Fruit fly (Drosophila melanogaster) whole organism, wandering third instar larva: Measurements from ENCODE around the gene SF2.

ENCODE experiments used
- Abd-B ChIP-seq: fragments of >200 bp; optimal IDR thresholded peaks from 2 replicates; lab custom pipeline; 2017; ENCODE audit warnings: missing biosample characterization, missing genetic modification characterization
- CG32264 ChIP-seq: fragments of 200-800 bp; sonication (Bioruptor generic); optimal IDR thresholded peaks from 2 replicates; lab custom pipeline; 2016; ENCODE audit warnings: missing biosample characterization, missing genetic modification characterization
- CG9705 ChIP-seq: fragments of 200-800 bp; sonication (Bioruptor generic); optimal IDR thresholded peaks from 2 replicates; lab custom pipeline; 2018; ENCODE audit warnings: missing biosample characterization, mild to moderate bottlenecking, missing genetic modification characterization
- CrebA ChIP-seq: fragments of 200-800 bp; sonication (Bioruptor generic); optimal IDR thresholded peaks from 2 replicates; lab custom pipeline; 2016; ENCODE audit warnings: missing biosample characterization, mild to moderate bottlenecking, missing genetic modification characterization, borderline replicate concordance
- Dfd ChIP-seq: fragments of >200 bp; optimal IDR thresholded peaks from 2 replicates; lab custom pipeline; 2017; ENCODE audit warnings: missing biosample characterization, missing genetic modification characterization
- Dif ChIP-seq: fragments of 200-275, 200-300 bp; sonication (Bioruptor generic); optimal IDR thresholded peaks from 2 replicates; lab custom pipeline; 2018; ENCODE audit warnings: missing biosample characterization, missing genetic modification characterization; ENCODE audit not compliant: partially characterized antibody
- GATAd ChIP-seq: sonication (Bioruptor generic); optimal IDR thresholded peaks from 2 replicates; lab custom pipeline; 2016; ENCODE audit warnings: missing biosample characterization, missing genetic modification characterization
- HLH106 ChIP-seq: fragments of 200-800 bp; optimal IDR thresholded peaks from 3 replicates; lab custom pipeline; 2019; ENCODE audit warnings: missing biosample characterization, mild to moderate bottlenecking, missing genetic modification characterization, moderate library complexity
- Hnf4 ChIP-seq: fragments of 200-800 bp; sonication (Bioruptor generic); optimal IDR thresholded peaks from 2 replicates; lab custom pipeline; 2016; ENCODE audit warnings: missing biosample characterization, mild to moderate bottlenecking, missing genetic modification characterization
- Hr78 ChIP-seq: fragments of >200 bp; optimal IDR thresholded peaks from 2 replicates; lab custom pipeline; 2017; ENCODE audit warnings: missing biosample characterization, missing genetic modification characterization
- Hr83 ChIP-seq: fragments of 200-300 bp; sonication (Bioruptor generic); optimal IDR thresholded peaks from 2 replicates; lab custom pipeline; 2016; ENCODE audit warnings: missing biosample characterization, mild to moderate bottlenecking, missing genetic modification characterization, moderate library complexity; ENCODE audit not compliant: poor library complexity, severe bottlenecking
- Jra ChIP-seq: sonication (Bioruptor generic); optimal IDR thresholded peaks from 2 replicates; lab custom pipeline; 2016; ENCODE audit warnings: missing biosample characterization, missing genetic modification characterization
- Mio ChIP-seq: sonication (Bioruptor generic); optimal IDR thresholded peaks from 2 replicates; lab custom pipeline; 2016; ENCODE audit warnings: missing biosample characterization, missing genetic modification characterization
- Myc ChIP-seq: fragments of >200 bp; optimal IDR thresholded peaks from 2 replicates; lab custom pipeline; 2017
- N ChIP-seq: fragments of >200 bp; optimal IDR thresholded peaks from 2 replicates; lab custom pipeline; 2018; ENCODE audit warnings: missing biosample characterization, missing external identifiers, missing genetic modification characterization
- OdsH ChIP-seq: fragments of 200-800 bp; sonication (Bioruptor generic); optimal IDR thresholded peaks from 2 replicates; lab custom pipeline; 2016; ENCODE audit warnings: missing biosample characterization, mild to moderate bottlenecking, missing genetic modification characterization
- Rel ChIP-seq, 2 experiments: fragments of 200-800 bp; sonication (Bioruptor generic) in 1 of 2; optimal IDR thresholded peaks; 2 replicates in 1 of 2; 3 replicates in 1 of 2; lab custom pipeline; 2016 to 2019; ENCODE audit warnings: mild to moderate bottlenecking in 2 of 2, missing biosample characterization in 2 of 2, missing genetic modification characterization in 2 of 2, moderate library complexity in 1 of 2
- Sp1 ChIP-seq: fragments of 200-800 bp; sonication (Bioruptor generic); optimal IDR thresholded peaks from 3 replicates; lab custom pipeline; 2019; ENCODE audit warnings: missing biosample characterization, mild to moderate bottlenecking, missing genetic modification characterization, moderate library complexity
- Vsx2 ChIP-seq: fragments of 200-300, 225-300 bp; sonication (Bioruptor generic); optimal IDR thresholded peaks from 2 replicates; lab custom pipeline; 2018; ENCODE audit warnings: missing biosample characterization, missing genetic modification characterization; ENCODE audit not compliant: partially characterized antibody
- br ChIP-seq: fragments of 200-800 bp; sonication (Bioruptor generic); optimal IDR thresholded peaks from 2 replicates; lab custom pipeline; 2016; ENCODE audit warnings: missing biosample characterization, missing genetic modification characterization
- brk ChIP-seq: fragments of 200-800 bp; sonication (Bioruptor generic); optimal IDR thresholded peaks from 2 replicates; lab custom pipeline; 2016; ENCODE audit warnings: missing biosample characterization, mild to moderate bottlenecking, missing genetic modification characterization
- dl ChIP-seq, 2 experiments: fragments of 175-275, 200-275 bp in 1 of 2; fragments of 200-275 bp in 1 of 2; sonication (Bioruptor generic); optimal IDR thresholded peaks; lab custom pipeline; 2018; ENCODE audit warnings: mild to moderate bottlenecking in 2 of 2, missing biosample characterization in 2 of 2, missing genetic modification characterization in 2 of 2, moderate library complexity in 2 of 2; ENCODE audit not compliant: partially characterized antibody in 2 of 2, insufficient read depth in 1 of 2
- dmrt93B ChIP-seq: fragments of 200-800 bp; sonication (Bioruptor generic); optimal IDR thresholded peaks from 2 replicates; lab custom pipeline; 2018; ENCODE audit warnings: missing biosample characterization, mild to moderate bottlenecking, missing genetic modification characterization
- dsf ChIP-seq: sonication (Bioruptor generic); optimal IDR thresholded peaks from 2 replicates; lab custom pipeline; 2016; ENCODE audit warnings: missing biosample characterization, missing genetic modification characterization, borderline replicate concordance
- ey ChIP-seq: fragments of 200-800 bp; sonication (Bioruptor generic); optimal IDR thresholded peaks from 2 replicates; lab custom pipeline; 2016; ENCODE audit warnings: missing biosample characterization, missing genetic modification characterization
- foxo ChIP-seq, 2 experiments: fragments of 200-800 bp; sonication (Bioruptor generic); optimal IDR thresholded peaks; 2 replicates in 1 of 2; 3 replicates in 1 of 2; lab custom pipeline; 2016 to 2017; ENCODE audit warnings: missing biosample characterization in 2 of 2, missing genetic modification characterization in 2 of 2
- fru ChIP-seq: fragments of 200-800 bp; sonication (Bioruptor generic); optimal IDR thresholded peaks from 3 replicates; lab custom pipeline; 2016; ENCODE audit warnings: missing biosample characterization, mild to moderate bottlenecking, missing genetic modification characterization
- h ChIP-seq: fragments of 200-800 bp; sonication (Bioruptor generic); optimal IDR thresholded peaks from 3 replicates; lab custom pipeline; 2016; ENCODE audit warnings: missing biosample characterization, mild to moderate bottlenecking, missing genetic modification characterization
- jim ChIP-seq: fragments of 175-275, 200-325 bp; sonication (Bioruptor generic); optimal IDR thresholded peaks from 2 replicates; lab custom pipeline; 2016; ENCODE audit warnings: missing biosample characterization, mild to moderate bottlenecking, missing genetic modification characterization
- lola ChIP-seq: fragments of >200 bp; optimal IDR thresholded peaks from 2 replicates; lab custom pipeline; 2017; ENCODE audit warnings: missing biosample characterization, missing genetic modification characterization
- pan ChIP-seq: fragments of >200 bp; optimal IDR thresholded peaks from 2 replicates; lab custom pipeline; 2017
- psq ChIP-seq: fragments of 200-800 bp; sonication (Bioruptor generic); optimal IDR thresholded peaks from 3 replicates; lab custom pipeline; 2017; ENCODE audit warnings: missing biosample characterization, mild to moderate bottlenecking, missing genetic modification characterization, moderate library complexity
- rgr ChIP-seq: fragments of 200-800 bp; sonication (Bioruptor generic); optimal IDR thresholded peaks from 3 replicates; lab custom pipeline; 2016; ENCODE audit warnings: missing biosample characterization, mild to moderate bottlenecking, missing genetic modification characterization
- sage ChIP-seq: fragments of 200-800 bp; sonication (Bioruptor generic); optimal IDR thresholded peaks from 2 replicates; lab custom pipeline; 2016; ENCODE audit warnings: missing biosample characterization, mild to moderate bottlenecking, missing genetic modification characterization
- sv ChIP-seq: fragments of 200-800 bp; sonication (Bioruptor generic); optimal IDR thresholded peaks from 3 replicates; lab custom pipeline; 2016; ENCODE audit warnings: missing biosample characterization, missing genetic modification characterization
- tai ChIP-seq: sonication (Bioruptor generic); optimal IDR thresholded peaks from 2 replicates; lab custom pipeline; 2016; ENCODE audit warnings: missing biosample characterization, missing genetic modification characterization
- usp ChIP-seq: fragments of >200 bp; optimal IDR thresholded peaks from 2 replicates; lab custom pipeline; 2017; ENCODE audit warnings: missing biosample characterization, missing genetic modification characterization
- woc ChIP-seq: sonication (Bioruptor generic); optimal IDR thresholded peaks from 2 replicates; lab custom pipeline; 2016; ENCODE audit warnings: missing biosample characterization, mild to moderate bottlenecking, missing genetic modification characterization

SF2 gene

DNA sequence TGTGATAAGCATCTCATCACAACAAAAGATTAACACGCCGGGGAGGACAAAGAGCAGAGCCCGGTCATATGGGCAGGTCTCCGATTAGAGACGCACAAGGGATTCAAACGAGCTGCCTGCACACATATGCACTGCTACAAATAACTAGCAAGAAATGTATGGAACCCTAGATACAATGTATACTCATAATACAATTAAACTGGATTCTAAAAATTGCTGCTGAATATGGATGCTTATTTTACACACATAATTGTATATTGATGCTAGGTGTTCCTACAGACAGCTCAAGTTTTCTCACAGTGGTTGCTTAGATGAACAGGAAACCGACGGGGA, 4.8 kb downstream of the SF2 start (continued):
- TF ChIP-seq CG32264 (GFP tag; lab: Kevin White, UChicago) = no peak
- TF ChIP-seq psq (GFP tag; lab: Kevin White, UChicago) = no peak
- no peak for TF ChIP-seq Mio (GFP tag; lab: Kevin White, UChicago)
- TF ChIP-seq foxo (GFP tag; optimal IDR thresholded peaks at IDR 0.05; lab: Kevin White, UChicago) = peak in 1 of 2 experiments; percentile 36
- no peak for TF ChIP-seq sv
- no peak for TF ChIP-seq HLH106 (tag; lab: Kevin White, UChicago)
- no peak for TF ChIP-seq Hnf4
- TF ChIP-seq Myc (lab: Kevin White, UChicago) = no peak
- TF ChIP-seq dl (GFP tag; optimal IDR thresholded peaks at IDR 0.05; lab: Kevin White, UChicago; ENCODE audit: insufficient read depth in 1 of 2, partially characterized antibody in 2 of 2) = no peak
- no peak for TF ChIP-seq Jra (GFP tag; lab: Kevin White, UChicago)
- TF ChIP-seq Abd-B = no peak
- TF ChIP-seq pan = no peak
- TF ChIP-seq usp (GFP tag; lab: Kevin White, UChicago) = no peak
- TF ChIP-seq rgr (GFP tag; lab: Kevin White, UChicago) = peak; percentile 46

DNA sequence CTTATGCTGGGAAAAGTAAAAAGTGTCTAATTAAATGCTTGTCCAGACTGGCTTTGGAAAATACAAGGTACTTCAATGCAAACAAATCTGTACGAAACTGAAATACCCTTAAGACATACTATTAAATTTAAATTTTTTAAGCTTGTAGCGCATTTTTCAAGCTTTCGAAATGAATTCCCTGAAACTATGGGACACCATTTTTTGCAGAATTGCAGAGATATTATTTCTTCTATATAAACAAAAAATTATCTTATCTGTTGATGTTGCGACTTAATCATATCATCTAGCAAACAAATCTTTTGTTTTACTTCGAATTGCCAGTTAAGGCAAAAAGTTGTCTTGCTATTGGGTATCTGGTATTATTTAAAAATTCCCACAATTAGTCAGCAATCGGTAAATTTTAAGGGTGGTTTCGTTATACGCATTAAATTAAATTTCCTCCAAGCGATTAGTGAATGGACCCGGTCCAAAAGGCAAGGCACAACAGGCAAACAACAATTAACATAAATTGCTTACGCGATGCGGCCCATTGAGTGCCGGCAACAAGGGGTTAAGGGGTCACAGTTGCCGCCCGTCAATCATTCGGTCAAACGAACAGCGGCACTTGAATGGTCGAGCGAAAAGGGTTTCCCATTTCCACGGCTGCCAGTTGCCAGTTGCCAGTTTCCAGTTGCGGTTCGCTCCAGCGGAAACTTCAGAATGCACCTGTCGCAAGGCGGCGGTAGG, 5.3 kb downstream of the SF2 start:
- TF ChIP-seq Vsx2 (GFP tag; lab: Kevin White, UChicago) (no peak), h (GFP tag; lab: Kevin White, UChicago) (peak; percentile 25), Dfd (GFP tag; lab: Kevin White, UChicago) (no peak), Dif (GFP tag; lab: Kevin White, UChicago) (no peak), jim (no peak), psq (GFP tag; lab: Kevin White, UChicago) (no peak), sage (GFP tag; lab: Kevin White, UChicago) (peak; percentile 48), Hr83 (no peak), sv (no peak), Mio (GFP tag; lab: Kevin White, UChicago) (no peak), Hnf4 (peak; percentile 8), Abd-B (no peak), rgr (GFP tag; lab: Kevin White, UChicago) (no peak), Sp1 (GFP tag; lab: Kevin White, UChicago) (peak; percentile 9), Myc (lab: Kevin White, UChicago) (no peak), Rel (GFP tag; optimal IDR thresholded peaks at IDR 0.05; lab: Kevin White, UChicago) (no peak), Rel (tag; optimal IDR thresholded peaks at IDR 0.05; lab: Kevin White, UChicago) (no peak), Jra (GFP tag; lab: Kevin White, UChicago) (no peak), HLH106 (tag; lab: Kevin White, UChicago) (peak; percentile 16), br (peak; percentile 30), foxo (GFP tag; optimal IDR thresholded peaks at IDR 0.05; lab: Kevin White, UChicago) (peak in 1 of 2 experiments; percentile 40), CG9705 (no peak), CrebA (GFP tag; lab: Kevin White, UChicago) (no peak), dmrt93B (no peak), fru (peak; percentile 47), tai (GFP tag; lab: Kevin White, UChicago) (no peak), usp (GFP tag; lab: Kevin White, UChicago) (no peak), CG32264 (GFP tag; lab: Kevin White, UChicago) (no peak), lola (no peak), N (no peak), Hr78 (GFP tag; lab: Kevin White, UChicago) (no peak), ey (GFP tag; lab: Kevin White, UChicago) (peak; percentile 39), dl (GFP tag; optimal IDR thresholded peaks at IDR 0.05; lab: Kevin White, UChicago; ENCODE audit: insufficient read depth in 1 of 2, partially characterized antibody in 2 of 2) (no peak), OdsH (GFP tag; lab: Kevin White, UChicago) (no peak), pan (no peak), brk (GFP tag; lab: Kevin White, UChicago) (no peak), dsf (GFP tag; lab: Kevin White, UChicago) (no peak), GATAd (GFP tag; lab: Kevin White, UChicago) (no peak), woc (GFP tag; lab: Kevin White, UChicago) (peak; percentile 46)
